Worm (Caenorhabditis elegans) whole organism, young adult: Measurements from ENCODE around the gene atf-7.
A peak's percentile ranks its signal among the peaks of the same experiment; 100 is the strongest.

Experiments
- B0019.2 ChIP-seq: fragments of 200-800 bp; sonication (Bioruptor generic); conservative IDR thresholded peaks from 2 replicates; pipeline ENCODE4 v1.3.6; 2022; ENCODE audit warnings: missing genetic modification reagents, missing genetic modification characterization, missing compliant biosample characterization
- B0336.3 ChIP-seq: fragments of 200-800 bp; sonication (Bioruptor generic); IDR thresholded peaks from 2 replicates; pipeline ENCODE4 v1.3.6; 2022; ENCODE audit warnings: missing genetic modification characterization, missing compliant biosample characterization
- C06A6.2 ChIP-seq: fragments of 200-800 bp; sonication (Bioruptor generic); conservative IDR thresholded peaks from 2 replicates; pipeline ENCODE4 v1.3.6; 2022; ENCODE audit warnings: missing genetic modification characterization, missing compliant biosample characterization
- D2030.7 ChIP-seq: fragments of 200-800 bp; sonication (Bioruptor generic); IDR thresholded peaks from 2 replicates; pipeline ENCODE4 v1.3.6; 2022; ENCODE audit warnings: missing genetic modification reagents, missing genetic modification characterization, missing compliant biosample characterization
- F10E7.11 ChIP-seq: sonication (generic microtip); optimal IDR thresholded peaks from 2 replicates; lab custom pipeline; 2017; ENCODE audit warnings: mild to moderate bottlenecking, missing genetic modification characterization, moderate library complexity, missing compliant biosample characterization
- F22D6.2 ChIP-seq: sonication (generic microtip); optimal IDR thresholded peaks from 2 replicates; lab custom pipeline; 2016; ENCODE audit warnings: mild to moderate bottlenecking, missing genetic modification characterization, missing compliant biosample characterization
- F52B5.7 ChIP-seq: sonication (generic microtip); optimal IDR thresholded peaks from 2 replicates; lab custom pipeline; 2016; ENCODE audit warnings: mild to moderate bottlenecking, missing genetic modification characterization, missing compliant biosample characterization
- F57C9.4 ChIP-seq: sonication (generic microtip); optimal IDR thresholded peaks from 2 replicates; lab custom pipeline; 2017; ENCODE audit warnings: mild to moderate bottlenecking, missing genetic modification characterization, missing compliant biosample characterization
- K11D2.4 ChIP-seq: fragments of 200-800 bp; sonication (Bioruptor generic); IDR thresholded peaks from 2 replicates; pipeline ENCODE4 v1.3.6; 2022; ENCODE audit warnings: missing genetic modification reagents, missing genetic modification characterization, missing compliant biosample characterization
- Y56A3A.18 ChIP-seq: fragments of 200-800 bp; sonication (Bioruptor generic); IDR thresholded peaks from 2 replicates; pipeline ENCODE4 v1.3.6; 2022; ENCODE audit warnings: missing genetic modification reagents, missing genetic modification characterization, missing compliant biosample characterization
- Y79H2A.3 ChIP-seq: fragments of 200-800 bp; sonication (Bioruptor generic); conservative IDR thresholded peaks from 2 replicates; pipeline ENCODE4 v1.3.6; 2022; ENCODE audit warnings: missing genetic modification reagents, missing genetic modification characterization, missing compliant biosample characterization
- ama-1 ChIP-seq, 3 experiments: fragments of 150-350 bp in 1 of 3; sonication (generic microtip) in 2 of 3; optimal IDR thresholded peaks; 2 replicates each; lab custom pipeline; 2014 to 2018; ENCODE audit warnings: missing biosample characterization in 2 of 3, missing genetic modification characterization in 2 of 3, missing genetic modification reagents in 2 of 3
- attf-6 ChIP-seq: fragments of 200-800 bp; sonication (Bioruptor generic); IDR thresholded peaks from 2 replicates; pipeline ENCODE4 v1.3.6; 2022; ENCODE audit warnings: missing genetic modification reagents, missing genetic modification characterization, missing compliant biosample characterization
- cebp-2 ChIP-seq: fragments of 200-800 bp; sonication (Bioruptor generic); IDR thresholded peaks from 2 replicates; pipeline ENCODE4 v1.3.6; 2022; ENCODE audit warnings: missing genetic modification characterization, missing compliant biosample characterization
- ceh-40 ChIP-seq: fragments of 200-800 bp; sonication (Bioruptor generic); IDR thresholded peaks from 2 replicates; pipeline ENCODE4 v1.3.6; 2022; ENCODE audit warnings: missing genetic modification characterization, missing compliant biosample characterization
- ceh-58 ChIP-seq: fragments of 200-800 bp; sonication (Bioruptor generic); IDR thresholded peaks from 2 replicates; pipeline ENCODE4 v1.3.6; 2022; ENCODE audit warnings: missing genetic modification characterization, missing compliant biosample characterization
- ceh-79 ChIP-seq: sonication (generic microtip); optimal IDR thresholded peaks from 2 replicates; lab custom pipeline; 2017; ENCODE audit warnings: mild to moderate bottlenecking, missing genetic modification characterization, missing compliant biosample characterization
- dox-1 ChIP-seq: fragments of 200-800 bp; sonication (Bioruptor generic); IDR thresholded peaks from 2 replicates; pipeline ENCODE4 v1.3.6; 2022; ENCODE audit warnings: missing genetic modification reagents, missing genetic modification characterization, missing compliant biosample characterization
- efl-1 ChIP-seq: fragments of 150-350 bp; optimal IDR thresholded peaks from 2 replicates; lab custom pipeline; 2014; ENCODE audit warnings: missing biosample characterization, missing genetic modification reagents, missing genetic modification characterization
- egl-18 ChIP-seq: fragments of 200-800 bp; sonication (Bioruptor generic); IDR thresholded peaks from 2 replicates; pipeline ENCODE4 v1.3.6; 2022; ENCODE audit warnings: missing genetic modification reagents, missing genetic modification characterization, missing compliant biosample characterization
- gei-17 ChIP-seq: fragments of 200-800 bp; sonication (Bioruptor generic); optimal IDR thresholded peaks from 2 replicates; lab custom pipeline; 2018; ENCODE audit warnings: mild to moderate bottlenecking, missing genetic modification characterization, missing compliant biosample characterization
- lin-35 ChIP-seq, 3 experiments: fragments of 150-350 bp in 2 of 3; sonication (generic microtip) in 1 of 3; optimal IDR thresholded peaks; 2 replicates each; lab custom pipeline; 2014 to 2018; ENCODE audit warnings: missing biosample characterization in 3 of 3, missing genetic modification characterization in 3 of 3, missing genetic modification reagents in 3 of 3
- lin-40 ChIP-seq: sonication (generic microtip); optimal IDR thresholded peaks from 2 replicates; lab custom pipeline; 2016; ENCODE audit warnings: missing genetic modification characterization, mild to moderate bottlenecking, missing compliant biosample characterization, missing genotype, missing genetic modification reagents
- madf-6 ChIP-seq: fragments of 200-800 bp; sonication (Bioruptor generic); IDR thresholded peaks from 2 replicates; pipeline ENCODE4 v1.3.6; 2022; ENCODE audit warnings: missing genetic modification reagents, missing genetic modification characterization, missing compliant biosample characterization
- mcd-1 ChIP-seq: fragments of 200-800 bp; sonication (Bioruptor generic); IDR thresholded peaks from 2 replicates; pipeline ENCODE4 v1.3.6; 2022; ENCODE audit warnings: missing genetic modification reagents, missing genetic modification characterization, missing compliant biosample characterization
- mel-28 ChIP-seq: sonication (generic microtip); optimal IDR thresholded peaks from 2 replicates; lab custom pipeline; 2016; ENCODE audit warnings: borderline replicate concordance, mild to moderate bottlenecking, missing genetic modification characterization, missing compliant biosample characterization
- nfya-1 ChIP-seq: sonication (generic microtip); optimal IDR thresholded peaks from 2 replicates; lab custom pipeline; 2017; ENCODE audit warnings: antibody characterized with exemption, missing compliant biosample characterization, missing genetic modification characterization, borderline replicate concordance; ENCODE audit not compliant: insufficient read depth
- nhr-120 ChIP-seq: fragments of 200-800 bp; sonication (Bioruptor generic); IDR thresholded peaks from 2 replicates; pipeline ENCODE4 v1.3.6; 2022; ENCODE audit warnings: missing genetic modification characterization, missing compliant biosample characterization
- rcor-1 ChIP-seq: fragments of 200-800 bp; sonication (Bioruptor generic); IDR thresholded peaks from 2 replicates; pipeline ENCODE4 v1.3.6; 2022; ENCODE audit warnings: missing genetic modification reagents, missing genetic modification characterization, missing compliant biosample characterization
- sea-2 ChIP-seq: fragments of 200-800 bp; sonication (Bioruptor generic); IDR thresholded peaks from 2 replicates; pipeline ENCODE4 v1.3.6; 2022; ENCODE audit warnings: missing genetic modification characterization, missing compliant biosample characterization
- snpc-1.3 ChIP-seq: sonication (generic microtip); optimal IDR thresholded peaks from 2 replicates; lab custom pipeline; 2017; ENCODE audit warnings: missing genetic modification characterization, mild to moderate bottlenecking, missing compliant biosample characterization, antibody characterized with exemption, moderate library complexity, missing genotype, missing genetic modification reagents; ENCODE audit not compliant: insufficient read depth
- snpc-4 ChIP-seq, 5 experiments: fragments of 150-350 bp in 1 of 5; sonication (generic microtip) in 4 of 5; optimal IDR thresholded peaks; 2 replicates each; lab custom pipeline; 2014 to 2018; ENCODE audit warnings: missing genetic modification characterization in 5 of 5, missing biosample characterization in 3 of 5, antibody characterized with exemption in 2 of 5, mild to moderate bottlenecking in 2 of 5, missing compliant biosample characterization in 2 of 5, missing genotype in 2 of 5, moderate library complexity in 2 of 5, missing genetic modification reagents in 1 of 5
- sptf-2 ChIP-seq: fragments of 200-800 bp; sonication (Bioruptor generic); optimal IDR thresholded peaks from 2 replicates; lab custom pipeline; 2018; ENCODE audit warnings: mild to moderate bottlenecking, missing genetic modification characterization, missing compliant biosample characterization
- tbp1 ChIP-seq: fragments of 200-800 bp; sonication (Bioruptor generic); optimal IDR thresholded peaks from 2 replicates; lab custom pipeline; 2018; ENCODE audit warnings: mild to moderate bottlenecking, missing genetic modification characterization, missing compliant biosample characterization
- tlf-1 ChIP-seq: fragments of 200-800 bp; sonication (Bioruptor generic); optimal IDR thresholded peaks from 2 replicates; lab custom pipeline; 2018; ENCODE audit warnings: mild to moderate bottlenecking, missing genetic modification characterization, missing compliant biosample characterization
- unc-130 ChIP-seq: sonication (generic microtip); optimal IDR thresholded peaks from 2 replicates; lab custom pipeline; 2016; ENCODE audit warnings: missing genetic modification reagents, missing genetic modification characterization, missing compliant biosample characterization
- unc-62 ChIP-seq: fragments of 150-350 bp; optimal IDR thresholded peaks from 2 replicates; lab custom pipeline; 2014; ENCODE audit warnings: missing biosample characterization, missing genetic modification reagents, missing genetic modification characterization
- zfh-2 ChIP-seq: fragments of 200-800 bp; sonication (Bioruptor generic); conservative IDR thresholded peaks from 2 replicates; pipeline ENCODE4 v1.3.6; 2022; ENCODE audit warnings: missing genetic modification reagents, missing genetic modification characterization, missing compliant biosample characterization
- ztf-22 ChIP-seq: fragments of 200-800 bp; sonication (Bioruptor generic); optimal IDR thresholded peaks from 2 replicates; lab custom pipeline; 2018; ENCODE audit warnings: mild to moderate bottlenecking, missing genetic modification characterization, moderate library complexity, missing compliant biosample characterization
- ztf-25 ChIP-seq: fragments of 200-800 bp; sonication (Bioruptor generic); IDR thresholded peaks from 2 replicates; pipeline ENCODE4 v1.3.6; 2022; ENCODE audit warnings: missing genetic modification reagents, missing genetic modification characterization, missing compliant biosample characterization

atf-7 gene

DNA sequence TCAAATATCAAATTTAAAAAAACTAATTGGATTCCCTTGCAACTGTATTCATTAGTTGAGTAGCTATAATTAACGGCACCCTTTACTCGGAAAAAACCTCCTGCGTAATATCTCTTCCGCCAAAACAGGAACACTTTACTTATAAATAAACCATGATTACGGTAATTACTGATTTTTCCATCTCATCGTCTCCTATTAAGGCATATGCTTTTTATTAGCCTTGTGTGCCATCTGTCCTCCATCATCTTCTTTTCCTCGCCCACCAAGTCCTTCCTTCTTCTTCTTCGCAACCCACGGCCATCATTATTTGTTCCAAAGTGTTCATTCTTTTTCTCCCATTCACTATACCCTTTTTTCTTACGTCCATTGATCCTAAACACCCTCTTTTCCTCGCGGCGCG, 20.6 kb upstream of the atf-7 start:
- TF ChIP-seq D2030.7 (no peak), unc-62 (GFP tag; lab: Kevin White, UChicago) (no peak)

DNA sequence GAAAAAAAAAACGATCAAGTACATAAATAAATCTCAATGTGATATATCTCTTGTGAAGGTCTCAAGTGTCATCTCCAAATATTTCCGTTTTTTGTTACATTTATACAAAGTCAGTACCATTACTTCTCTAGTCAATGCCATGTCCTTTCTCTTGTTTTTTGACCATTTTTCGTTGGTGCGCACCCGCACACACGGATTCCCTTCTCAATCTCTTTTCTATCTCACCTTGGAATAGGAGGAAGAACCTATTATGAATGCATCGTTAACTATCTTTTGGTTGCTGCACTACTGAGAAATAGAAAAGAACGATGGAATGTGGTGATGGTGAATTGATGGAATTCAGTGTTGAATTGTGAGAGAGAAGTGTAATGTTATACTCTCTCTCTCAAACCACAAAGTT, 18.9 kb upstream of the atf-7 start:
- no peak for TF ChIP-seq F57C9.4 (tag; lab: Kevin White, UChicago)
- no peak for TF ChIP-seq ama-1 (optimal IDR thresholded peaks at IDR 0.05; lab: Kevin White, UChicago)
- no peak for TF ChIP-seq ama-1 (GFP tag; optimal IDR thresholded peaks at IDR 0.05; lab: Kevin White, UChicago)
- TF ChIP-seq K11D2.4 (GFP tag; lab: Robert Waterston, UW) = no peak
- TF ChIP-seq lin-35 (GFP tag; optimal IDR thresholded peaks at IDR 0.05; lab: Kevin White, UChicago) = no peak
- TF ChIP-seq F22D6.2 (tag; lab: Kevin White, UChicago) = no peak

DNA sequence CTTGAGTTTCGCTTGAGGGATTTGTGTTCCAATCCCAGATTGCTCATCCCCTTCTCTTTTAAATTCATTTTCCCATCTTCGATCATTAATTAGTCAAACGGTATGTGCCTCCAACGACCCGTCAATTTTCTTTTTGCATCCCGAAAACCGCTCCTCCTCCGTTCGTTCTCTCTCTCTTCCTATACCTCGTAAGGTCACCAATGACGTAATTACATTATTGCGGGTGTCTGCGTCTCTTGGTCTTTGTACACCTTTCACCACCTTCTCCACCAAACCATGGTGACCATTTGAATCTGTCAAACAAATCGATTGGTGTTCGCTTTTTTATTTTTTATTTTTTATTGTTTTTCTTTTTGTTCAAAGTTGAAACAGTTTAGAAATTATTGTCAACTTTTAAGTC, 16.3 kb upstream of the atf-7 start:
- TF ChIP-seq B0336.3 (GFP tag; lab: Robert Waterston, UW) = no peak
- no peak for TF ChIP-seq C06A6.2 (GFP tag; lab: Robert Waterston, UW)
- no peak for TF ChIP-seq Y56A3A.18 (GFP tag; lab: Robert Waterston, UW)
- TF ChIP-seq snpc-4 (GFP tag; optimal IDR thresholded peaks at IDR 0.05; lab: Kevin White, UChicago) = no peak
- TF ChIP-seq snpc-4 (tag; optimal IDR thresholded peaks at IDR 0.05; lab: Kevin White, UChicago) = no peak
- TF ChIP-seq snpc-1.3 = no peak
- TF ChIP-seq mel-28 (tag; lab: Kevin White, UChicago) = no peak
- no peak for TF ChIP-seq unc-130
- TF ChIP-seq nhr-120 = no peak
- no peak for TF ChIP-seq egl-18 (GFP tag; lab: Robert Waterston, UW)
- no peak for TF ChIP-seq F10E7.11 (tag; lab: Kevin White, UChicago)
- no peak for TF ChIP-seq gei-17
- TF ChIP-seq zfh-2 = no peak
- no peak for TF ChIP-seq ztf-25 (GFP tag; lab: Robert Waterston, UW)
- no peak for TF ChIP-seq sea-2 (GFP tag; lab: Robert Waterston, UW)
- TF ChIP-seq sptf-2 (GFP tag; lab: Kevin White, UChicago) = no peak

DNA sequence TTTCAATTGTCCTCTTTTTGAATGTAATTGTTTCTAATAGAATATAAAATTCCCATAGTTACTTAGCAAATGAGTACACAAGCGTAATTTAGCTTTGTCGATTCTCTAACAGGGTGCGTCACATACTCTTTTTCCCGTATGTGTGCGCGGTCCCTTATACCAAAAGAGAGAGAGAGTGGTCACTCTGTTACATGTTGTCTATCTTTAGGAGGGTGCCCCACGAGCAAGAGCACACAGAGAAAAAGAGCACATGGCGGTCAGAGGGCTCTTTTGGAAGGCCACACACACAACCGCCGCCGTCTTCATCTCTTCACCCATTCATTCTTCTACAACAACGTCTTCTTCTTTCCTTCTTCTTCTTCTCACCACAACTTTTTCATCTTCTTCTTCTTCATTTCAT, 15.1 kb upstream of the atf-7 start:
- TF ChIP-seq ztf-22 (GFP tag; lab: Kevin White, UChicago) = no peak
- no peak for TF ChIP-seq ceh-79 (tag; lab: Kevin White, UChicago)
- no peak for TF ChIP-seq efl-1 (GFP tag; lab: Kevin White, UChicago)
- TF ChIP-seq tlf-1 (GFP tag; lab: Kevin White, UChicago) = no peak

DNA sequence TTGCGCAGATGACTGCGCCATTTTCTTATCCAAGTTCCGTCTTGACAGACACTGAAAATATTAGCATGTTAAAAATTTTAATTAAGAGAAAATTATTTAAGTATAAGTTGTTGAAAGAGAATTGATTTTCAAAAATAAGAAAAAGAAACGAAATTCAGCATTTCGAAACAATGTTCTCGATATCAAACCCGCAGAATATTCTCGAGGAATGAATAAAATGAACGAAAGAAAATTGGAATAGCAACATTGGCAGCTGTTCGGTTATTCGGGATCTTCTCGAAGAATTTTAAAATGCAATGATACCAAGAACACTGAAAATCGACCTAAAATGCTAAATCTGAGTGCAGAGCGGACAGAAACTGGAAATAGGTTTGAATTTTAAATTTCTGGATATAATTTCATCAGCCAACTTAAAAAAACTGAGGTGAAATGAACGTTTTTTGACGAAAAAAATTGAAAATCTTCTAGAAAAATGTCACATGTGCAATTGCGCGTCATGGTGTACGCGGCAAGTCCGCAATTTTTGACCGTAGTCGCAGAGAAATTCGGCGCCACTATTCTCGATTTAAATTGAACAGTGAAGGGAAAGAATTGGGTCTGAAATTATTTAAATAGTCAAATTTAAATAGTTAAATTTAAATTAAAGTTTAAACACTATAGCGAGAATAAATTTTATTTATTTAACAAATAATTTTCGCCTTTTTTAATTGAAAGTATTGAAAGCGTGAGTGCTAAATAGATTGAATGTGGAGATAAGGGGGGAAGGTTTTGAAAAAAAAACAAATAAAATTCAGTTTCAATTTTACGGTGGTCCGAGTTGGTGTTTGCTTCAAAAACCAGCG, 9.4 kb upstream of the atf-7 start, which contains the start of the genes cct-5 and F25F2.1:
TSS of gene cct-5 (minus strand) at position 51 of the 842 bp plus-strand sequence.
TSS of gene F25F2.1 (plus strand) at position 792 of the 842 bp plus-strand sequence.
- peak; percentile 93 for TF ChIP-seq dox-1
- TF ChIP-seq B0019.2 (GFP tag; lab: Robert Waterston, UW) = peak; percentile 88
- no peak for TF ChIP-seq cebp-2
- TF ChIP-seq Y79H2A.3 (GFP tag; lab: Robert Waterston, UW) = peak; percentile 81
- no peak for TF ChIP-seq F52B5.7 (tag; lab: Kevin White, UChicago)
- TF ChIP-seq Y56A3A.18 (GFP tag; lab: Robert Waterston, UW) = no peak
- peak; percentile 70 for TF ChIP-seq tbp1 (GFP tag; lab: Kevin White, UChicago)
- TF ChIP-seq ceh-58 = no peak
- 0 out of 2 replicates have a peak, but pooled peaks have one; percentile 45 for TF ChIP-seq attf-6
- peak; percentile 80 for TF ChIP-seq rcor-1 (GFP tag; lab: Robert Waterston, UW)
- TF ChIP-seq sptf-2 (GFP tag; lab: Kevin White, UChicago) = no peak
- no peak for TF ChIP-seq lin-40 (tag; lab: Kevin White, UChicago)
- no peak for TF ChIP-seq zfh-2
- TF ChIP-seq ceh-40 (GFP tag; lab: Robert Waterston, UW) = no peak
- no peak for TF ChIP-seq nhr-120
- peak; percentile 90 for TF ChIP-seq tlf-1 (GFP tag; lab: Kevin White, UChicago)
- TF ChIP-seq K11D2.4 (GFP tag; lab: Robert Waterston, UW) = no peak
- no peak; the same call in 1 of the 2 replicates for TF ChIP-seq mcd-1 (GFP tag; lab: Robert Waterston, UW)
- peak; percentile 97 for TF ChIP-seq madf-6 (GFP tag; lab: Robert Waterston, UW)
- no peak for TF ChIP-seq nfya-1 (tag; lab: Kevin White, UChicago)
